Fruit fly (Drosophila melanogaster): Measurements from ENCODE around the gene CG13722.

Gene CG13722

dm6 chr3L:4440153-4440552, 50.6 kb downstream of the CG13722 start:
- TF ChIP-seq ss (GFP tag; optimal IDR thresholded peaks at IDR 0.05) (no peak), CG1621 (tag; optimal IDR thresholded peaks at IDR 0.05) (no peak), dsx (GFP tag; optimal IDR thresholded peaks at IDR 0.05; ENCODE audit: poor library complexity, severe bottlenecking) (no peak), esn (GFP tag; optimal IDR thresholded peaks at IDR 0.05) (no peak), Sox15 (GFP tag; optimal IDR thresholded peaks at IDR 0.05) (no peak)

DNA sequence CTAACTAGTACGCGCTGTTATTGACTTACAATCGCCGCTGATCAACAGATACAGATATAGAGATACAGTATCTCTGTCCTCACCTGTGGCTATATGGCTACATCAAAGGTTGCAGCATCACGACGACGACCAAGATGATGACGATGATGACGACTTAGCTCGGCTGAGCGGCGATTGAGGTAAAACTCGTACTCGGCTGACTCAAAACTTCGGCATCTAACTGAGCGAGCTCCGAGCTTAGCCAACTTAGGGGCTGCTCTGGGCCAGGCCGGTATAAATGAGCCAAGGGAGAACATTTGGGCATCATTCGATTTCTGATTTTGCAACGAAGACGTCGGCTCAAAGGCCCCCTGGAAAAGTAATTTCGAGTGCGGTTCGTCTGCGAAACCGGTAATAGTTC, 54.3 kb downstream of the CG13722 start, which contains the start of gene CG15021:
Gene CG15021, plus strand, starts transcription at position 301 of the 400 bp plus-strand sequence.
- TF ChIP-seq Blimp-1 (GFP tag; optimal IDR thresholded peaks at IDR 0.05) (no peak), lz (GFP tag; optimal IDR thresholded peaks at IDR 0.05) (no peak), CG34406 (GFP tag; optimal IDR thresholded peaks at IDR 0.05) (no peak), CG6808 (GFP tag; optimal IDR thresholded peaks at IDR 0.05) (no peak), CG10669 (GFP tag; optimal IDR thresholded peaks at IDR 0.05) (no peak), Gug (GFP tag; IDR thresholded peaks at IDR 0.05) (no peak), Sox15 (GFP tag; optimal IDR thresholded peaks at IDR 0.05) (no peak)
